Worm (Caenorhabditis elegans): ENCODE results near the gene F53B1.8.

The F53B1.8 gene

DNA sequence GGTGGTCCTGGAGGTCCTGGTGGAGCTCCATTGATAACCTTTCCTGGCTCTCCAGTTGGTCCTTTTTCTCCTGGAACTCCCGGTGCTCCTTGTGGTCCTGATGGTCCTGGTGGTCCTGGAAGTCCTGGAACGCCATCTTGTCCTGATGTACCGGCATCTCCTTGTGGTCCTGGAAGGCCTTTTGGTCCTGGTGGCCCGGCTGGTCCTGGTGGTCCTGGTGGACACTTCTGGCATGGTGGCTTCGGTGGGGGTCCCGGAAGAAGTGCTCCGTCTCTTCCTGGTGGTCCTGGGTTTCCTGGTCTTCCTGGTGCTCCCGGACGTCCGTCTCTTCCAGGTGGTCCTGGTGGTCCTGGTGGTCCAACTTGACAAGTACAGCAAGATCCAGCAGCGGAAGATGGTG lies 14.8 kb upstream of the F53B1.8 start:
- TF ChIP-seq hlh-15 (tag; optimal IDR thresholded peaks at IDR 0.05) (no peak), ceh-19 (GFP tag; optimal IDR thresholded peaks at IDR 0.05) (no peak), pax-1 (tag; optimal IDR thresholded peaks at IDR 0.05) (no peak), pha-2 (tag; optimal IDR thresholded peaks at IDR 0.05) (no peak), lim-6 (tag; optimal IDR thresholded peaks at IDR 0.05) (no peak), dmd-4 (tag; optimal IDR thresholded peaks at IDR 0.05; ENCODE audit: borderline replicate concordance) (no peak), ztf-16 (tag; optimal IDR thresholded peaks at IDR 0.05) (no peak), hlh-8 (tag; optimal IDR thresholded peaks at IDR 0.05) (no peak), unc-86 (tag; optimal IDR thresholded peaks at IDR 0.05) (no peak), ceh-30 (tag; optimal IDR thresholded peaks at IDR 0.05) (no peak), tbx-2 (tag; optimal IDR thresholded peaks at IDR 0.05) (no peak), F13H6.1 (tag; optimal IDR thresholded peaks at IDR 0.05) (no peak), eyg-1 (tag; optimal IDR thresholded peaks at IDR 0.05) (no peak)

DNA sequence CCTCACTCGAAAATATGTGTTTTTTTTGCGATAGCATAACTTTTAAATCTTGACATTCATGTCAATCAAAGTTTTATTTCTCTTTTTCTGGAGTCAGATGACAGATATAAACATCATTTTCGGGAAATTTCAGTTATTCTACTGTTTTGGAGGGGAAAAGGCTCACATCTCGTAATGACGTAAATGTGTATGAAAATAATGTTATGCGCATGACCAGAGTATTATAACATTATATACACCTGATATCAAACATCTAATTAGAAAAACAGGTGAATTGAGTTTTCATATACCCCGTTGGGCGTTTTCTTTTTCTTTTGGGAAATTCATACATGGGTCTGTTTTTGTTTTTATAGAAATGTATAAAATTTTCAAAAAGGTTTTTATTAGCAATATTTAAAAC lies 14.2 kb upstream of the F53B1.8 start:
- no peak for TF ChIP-seq hlh-13 (GFP tag; optimal IDR thresholded peaks at IDR 0.05)

DNA sequence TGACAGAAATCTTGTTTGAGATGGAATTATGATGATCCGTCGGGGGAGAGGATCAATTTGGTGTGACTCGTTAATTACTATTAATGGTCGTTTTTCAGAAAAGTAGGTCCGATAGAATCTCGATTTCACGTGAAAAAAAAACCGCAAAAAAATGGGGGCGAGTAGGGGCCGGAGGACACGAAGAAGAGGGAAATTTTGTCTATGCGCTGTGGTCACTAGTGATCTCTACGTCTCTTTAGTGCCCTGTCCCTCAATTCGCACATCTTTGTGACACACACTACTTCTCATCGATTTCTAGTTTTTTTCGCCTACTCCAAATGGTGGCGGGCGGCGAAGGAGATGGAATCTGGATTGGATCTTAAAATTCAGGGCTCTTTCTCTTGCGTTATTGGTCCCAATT lies 10.6 kb upstream of the F53B1.8 start:
- TF ChIP-seq ceh-31 (tag; optimal IDR thresholded peaks at IDR 0.05) (peak; percentile 31), madf-2 (tag; optimal IDR thresholded peaks at IDR 0.05) (no peak), pat-9 (tag; optimal IDR thresholded peaks at IDR 0.05) (no peak), ceh-19 (GFP tag; optimal IDR thresholded peaks at IDR 0.05) (peak; percentile 6), unc-42 (tag; optimal IDR thresholded peaks at IDR 0.05) (peak; percentile 1), tbx-7 (tag; optimal IDR thresholded peaks at IDR 0.05) (no peak), nfya-1 (tag; optimal IDR thresholded peaks at IDR 0.05) (peak; percentile 3), pax-1 (tag; optimal IDR thresholded peaks at IDR 0.05) (no peak), C38D4.7 (GFP tag; optimal IDR thresholded peaks at IDR 0.05) (no peak), pha-4 (tag; optimal IDR thresholded peaks at IDR 0.05) (no peak), pag-3 (tag; optimal IDR thresholded peaks at IDR 0.05; ENCODE audit: borderline replicate concordance) (no peak), T23F11.4 (GFP tag; optimal IDR thresholded peaks at IDR 0.05) (no peak), ceh-48 (tag; optimal IDR thresholded peaks at IDR 0.05) (peak; percentile 58)

- no peak for TF ChIP-seq sox-4 (tag; optimal IDR thresholded peaks at IDR 0.05)
- TF ChIP-seq dmd-4 (tag; optimal IDR thresholded peaks at IDR 0.05; ENCODE audit: borderline replicate concordance), result no peak
- peak; percentile 32 for TF ChIP-seq ceh-18 (tag; optimal IDR thresholded peaks at IDR 0.05)
These were observed 8.9 kb upstream of the F53B1.8 start for ce11 chrX:2138923-2139322.

ce11 chrX:2136937-2137336 lies 6.9 kb upstream of the F53B1.8 start:
- TF ChIP-seq unc-42 (tag; optimal IDR thresholded peaks at IDR 0.05) (peak; percentile 45), elt-2 (tag; optimal IDR thresholded peaks at IDR 0.05) (no peak)

- TF ChIP-seq mec-3 (tag; optimal IDR thresholded peaks at IDR 0.05; ENCODE audit: borderline replicate concordance), result no peak
- TF ChIP-seq ceh-19 (GFP tag; optimal IDR thresholded peaks at IDR 0.05), result no peak
- TF ChIP-seq unc-42 (tag; optimal IDR thresholded peaks at IDR 0.05), result peak; percentile 30
- TF ChIP-seq unc-86 (tag; optimal IDR thresholded peaks at IDR 0.05), result no peak
These were observed 1.6 kb upstream of the F53B1.8 start, which contains the start of gene F53B1.9 for ce11 chrX:2131650-2132049. Gene F53B1.9 (minus strand): TSS chrX:2131844.

DNA sequence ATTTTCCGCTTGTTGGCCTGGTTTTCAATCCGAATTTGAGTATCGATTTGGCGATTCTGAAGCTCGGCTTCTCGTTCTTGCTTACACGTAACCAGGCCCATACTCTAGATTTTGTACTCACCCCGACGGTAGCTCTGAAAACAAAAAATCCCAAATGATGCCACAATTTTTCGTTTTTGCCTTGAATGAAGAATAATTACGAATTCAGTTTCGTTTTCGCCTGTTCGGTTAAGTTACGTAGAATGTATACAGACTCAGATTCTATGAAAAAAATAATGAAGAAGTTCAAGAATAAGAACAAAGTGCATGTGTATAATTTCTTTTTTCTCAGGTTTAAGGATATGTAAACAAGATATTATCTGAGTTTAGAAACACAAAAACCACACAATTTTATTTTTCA lies 9.1 kb downstream of the F53B1.8 start, which contains the start of gene gpa-5:
gpa-5 (minus strand) TSS at position 101 of the 400 bp plus-strand sequence.
- TF ChIP-seq ceh-45 (GFP tag; IDR thresholded peaks at IDR 0.05), result no peak
- TF ChIP-seq ref-2 (tag; optimal IDR thresholded peaks at IDR 0.05), result no peak
- no peak for TF ChIP-seq odd-2 (tag; optimal IDR thresholded peaks at IDR 0.05)
- no peak for TF ChIP-seq che-1 (tag; optimal IDR thresholded peaks at IDR 0.05)
- no peak for TF ChIP-seq sox-2 (GFP tag; IDR thresholded peaks at IDR 0.05)
- TF ChIP-seq elt-2 (tag; optimal IDR thresholded peaks at IDR 0.05), result no peak
- TF ChIP-seq npax-4 (tag; optimal IDR thresholded peaks at IDR 0.05), result no peak
- no peak for TF ChIP-seq pax-1 (tag; optimal IDR thresholded peaks at IDR 0.05)
- no peak for TF ChIP-seq lin-11 (tag; optimal IDR thresholded peaks at IDR 0.05)
- no peak for TF ChIP-seq hlh-13 (GFP tag; optimal IDR thresholded peaks at IDR 0.05)
- TF ChIP-seq lim-6 (tag; optimal IDR thresholded peaks at IDR 0.05), result no peak
- TF ChIP-seq pag-3 (tag; optimal IDR thresholded peaks at IDR 0.05; ENCODE audit: borderline replicate concordance), result no peak
- no peak for TF ChIP-seq gmeb-2 (tag; optimal IDR thresholded peaks at IDR 0.05)
- no peak for TF ChIP-seq ceh-6 (GFP tag; optimal IDR thresholded peaks at IDR 0.05)
- TF ChIP-seq hlh-30 (tag; optimal IDR thresholded peaks at IDR 0.05; ENCODE audit: insufficient read depth), result no peak
- TF ChIP-seq ceh-31 (tag; optimal IDR thresholded peaks at IDR 0.05), result no peak
- no peak for TF ChIP-seq hlh-6 (tag; optimal IDR thresholded peaks at IDR 0.05)
- no peak for TF ChIP-seq ets-4 (tag; optimal IDR thresholded peaks at IDR 0.05)
